Fruit fly (Drosophila melanogaster): Measurements from ENCODE around the gene aux.

DNA sequence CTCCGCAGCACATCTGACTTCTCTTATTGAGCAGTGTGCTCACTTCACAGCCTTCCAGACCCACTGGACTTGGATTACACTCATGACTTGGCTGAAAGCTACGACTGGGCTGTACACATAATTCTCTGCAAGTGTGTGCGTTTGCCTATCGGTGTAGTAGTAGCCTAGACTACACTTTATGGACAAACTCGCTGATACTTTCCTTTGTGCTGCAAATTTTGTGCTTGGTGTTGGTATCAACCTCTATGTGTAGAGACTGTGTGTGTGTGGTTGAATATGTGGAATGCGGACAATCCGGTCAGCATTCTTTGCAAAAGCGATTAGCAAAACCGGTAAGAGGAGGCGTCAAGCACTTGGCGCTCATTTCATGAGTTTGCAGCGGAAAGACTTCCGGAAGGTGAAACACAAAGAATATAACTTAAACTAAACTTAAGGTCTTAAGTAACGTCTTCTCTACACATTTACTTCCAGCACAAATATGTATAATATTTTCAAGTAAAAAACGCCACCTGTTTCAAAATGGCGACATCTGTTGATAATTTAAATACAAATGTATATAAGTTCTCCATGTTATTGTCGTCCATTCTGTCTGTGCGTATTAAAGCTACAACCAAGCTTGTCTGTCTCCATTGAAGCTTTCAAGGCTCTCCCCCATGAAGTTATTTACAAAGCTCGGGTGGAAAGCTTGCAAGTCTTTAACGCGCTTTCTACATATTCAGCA is 24.6 kb upstream of the aux start:
- TF ChIP-seq ttk (optimal IDR thresholded peaks at IDR 0.05) (no peak), psq (optimal IDR thresholded peaks at IDR 0.05) (no peak), h (optimal IDR thresholded peaks at IDR 0.05) (no peak)
